Fruit fly (Drosophila melanogaster) S2 (cell line): ENCODE results near the gene bou.

Source experiments
- CG8478 ChIP-seq: fragments of >200 bp; optimal IDR thresholded peaks from 2 replicates; lab custom pipeline; 2018
- CTCF ChIP-seq, 2 experiments: fragments of >200 bp; optimal IDR thresholded peaks; 2 replicates each; lab custom pipeline; 2018

bou gene

DNA sequence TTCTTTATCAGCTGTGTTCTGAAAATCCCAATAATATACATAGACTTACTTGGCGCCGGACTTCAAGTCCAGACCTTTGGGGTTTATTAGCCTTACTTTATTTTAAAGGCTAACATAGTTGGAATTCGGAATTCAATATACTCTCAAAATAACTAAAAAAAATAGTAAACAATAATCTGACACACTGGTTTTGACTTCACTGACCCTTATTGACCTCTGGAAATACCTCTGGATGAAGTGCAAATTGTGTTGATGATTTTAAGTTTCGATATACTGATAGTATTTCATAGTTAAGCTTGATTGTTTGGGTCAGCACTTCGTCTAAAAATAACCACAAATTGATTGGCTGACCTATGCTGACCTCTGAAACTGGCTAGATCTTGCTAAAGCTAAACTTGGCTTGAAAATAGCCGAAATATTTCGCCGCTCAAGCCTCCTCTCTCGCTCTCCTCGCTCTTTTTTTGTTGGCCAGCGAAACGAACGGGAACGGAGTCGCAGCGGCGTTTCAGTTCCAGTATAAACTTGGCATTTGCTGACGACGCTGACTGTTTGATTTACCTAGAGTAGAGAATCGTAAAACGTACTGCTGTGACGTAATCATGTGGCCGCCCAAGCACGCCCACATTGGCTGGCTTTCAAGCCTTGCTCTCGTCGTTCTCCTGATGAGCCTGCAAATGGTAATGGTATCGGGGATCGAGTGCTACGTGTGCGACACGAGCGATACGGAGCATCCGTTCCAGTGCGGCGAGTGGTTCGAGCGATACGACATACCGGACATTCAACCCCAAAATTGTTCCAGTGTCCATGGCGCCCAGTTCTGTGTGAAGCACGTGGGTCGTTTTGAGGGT, at the start of gene bou:
bou (plus strand) TSS at position 507 of the 848 bp plus-strand sequence.
- no peak for TF ChIP-seq CG8478 (lab: Kevin White, UChicago)
- no peak for TF ChIP-seq CTCF (optimal IDR thresholded peaks at IDR 0.05; lab: Kevin White, UChicago)

DNA sequence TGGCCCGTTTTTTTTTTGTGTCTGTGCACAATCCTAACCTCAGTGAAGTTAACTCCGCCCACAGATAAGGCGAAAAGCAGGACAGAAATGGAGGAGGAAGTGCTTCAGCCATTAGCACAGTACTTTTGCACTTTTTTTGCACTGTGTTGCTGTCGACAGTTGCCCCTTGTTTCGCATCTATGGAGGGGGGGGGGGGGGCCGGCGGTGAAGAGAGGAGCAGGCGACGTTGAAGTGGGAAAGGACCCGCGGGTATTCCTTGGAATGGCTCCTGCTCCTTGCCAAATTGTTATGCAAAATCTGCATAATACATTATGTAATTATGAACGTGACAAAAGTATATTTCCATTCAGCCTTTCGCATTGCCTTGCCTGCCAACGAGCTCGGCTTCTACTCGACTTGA, 49.4 kb upstream of the bou start:
- TF ChIP-seq CG8478 (lab: Kevin White, UChicago) (no peak), CTCF (optimal IDR thresholded peaks at IDR 0.05; lab: Kevin White, UChicago) (no peak)

DNA sequence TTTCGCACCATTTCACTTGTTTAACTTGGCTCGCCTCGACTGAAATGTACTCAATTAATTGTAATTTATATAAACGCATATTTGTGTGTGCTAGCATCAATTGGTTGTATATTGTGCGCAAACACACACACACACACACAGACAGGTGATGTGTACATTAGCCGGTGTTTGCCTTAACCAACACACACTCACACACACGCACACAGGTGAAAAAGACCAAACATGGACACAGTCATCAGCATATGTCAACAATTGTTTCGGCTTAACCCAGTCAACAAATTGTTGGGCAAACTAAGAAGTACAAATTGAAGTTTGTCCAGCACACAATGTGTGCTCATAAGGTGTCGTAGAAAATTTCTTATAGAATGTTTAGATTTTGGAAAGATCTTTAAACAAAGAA, 48.9 kb upstream of the bou start:
- TF ChIP-seq CTCF (optimal IDR thresholded peaks at IDR 0.05; lab: Kevin White, UChicago) (no peak), CG8478 (lab: Kevin White, UChicago) (no peak)

DNA sequence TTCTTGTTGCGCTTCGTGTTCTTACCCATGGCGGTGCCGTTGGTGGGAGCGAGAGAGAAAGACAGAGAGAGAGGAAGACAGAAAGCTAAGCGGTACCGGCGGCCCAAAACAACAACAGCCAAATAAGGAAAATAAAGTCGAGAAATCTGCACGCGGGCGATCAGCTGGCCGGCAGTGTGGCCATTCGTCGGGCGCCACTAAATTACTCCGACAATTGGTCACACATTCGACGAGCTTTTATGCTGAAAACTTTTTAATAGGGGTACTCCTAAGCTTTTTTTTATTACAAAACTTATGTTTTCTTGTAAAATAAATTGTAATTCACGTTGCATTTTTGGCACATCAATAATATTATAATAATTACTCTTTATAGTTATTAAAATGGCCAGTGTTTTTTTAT, 17.7 kb upstream of the bou start, which contains the start of gene Setd3:
Setd3 (minus strand) TSS at position 187 of the 400 bp plus-strand sequence.
- TF ChIP-seq CTCF (optimal IDR thresholded peaks at IDR 0.05; lab: Kevin White, UChicago) (no peak), CG8478 (lab: Kevin White, UChicago) (no peak)

DNA sequence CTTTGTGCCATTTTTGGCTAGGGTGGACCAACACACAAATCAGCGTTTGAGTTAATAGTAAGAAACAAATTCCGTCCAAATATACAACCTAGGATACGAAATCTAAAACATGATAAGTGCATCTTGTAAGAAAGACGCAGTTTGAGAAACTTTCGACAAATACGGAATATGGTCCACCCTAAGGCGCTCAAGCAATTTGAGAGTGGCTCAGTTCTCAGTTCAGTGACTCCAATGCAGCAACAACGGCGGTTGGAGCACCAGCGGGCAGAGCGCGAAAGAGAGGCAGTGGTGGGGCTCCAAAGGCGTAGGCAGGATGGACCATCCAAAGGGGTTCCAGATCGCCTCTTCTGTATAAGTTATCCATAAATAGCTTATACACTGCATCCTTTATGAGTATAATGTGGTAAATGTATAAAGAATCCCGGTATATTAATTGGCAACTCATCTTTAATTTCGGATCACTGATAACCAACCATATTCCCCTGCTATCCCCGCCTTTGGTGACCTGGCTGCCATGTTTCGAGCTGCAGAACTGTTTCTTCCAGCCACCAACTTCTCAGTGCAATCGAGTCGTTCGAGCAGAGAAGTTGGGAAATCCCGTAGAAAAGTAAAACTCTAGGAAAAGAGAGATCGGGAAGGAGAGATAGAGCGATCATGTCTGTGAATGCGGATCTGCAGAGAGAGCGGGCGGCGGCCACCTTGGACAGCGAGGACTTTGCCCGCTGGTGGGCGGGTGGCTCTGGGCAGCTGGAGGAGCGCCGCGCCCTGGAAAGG, 16.7 kb upstream of the bou start, which contains the start of gene CG4586:
CG4586 (plus strand) TSS at position 555 of the 774 bp plus-strand sequence.
- no peak for TF ChIP-seq CG8478 (lab: Kevin White, UChicago)
- no peak for TF ChIP-seq CTCF (optimal IDR thresholded peaks at IDR 0.05; lab: Kevin White, UChicago)

DNA sequence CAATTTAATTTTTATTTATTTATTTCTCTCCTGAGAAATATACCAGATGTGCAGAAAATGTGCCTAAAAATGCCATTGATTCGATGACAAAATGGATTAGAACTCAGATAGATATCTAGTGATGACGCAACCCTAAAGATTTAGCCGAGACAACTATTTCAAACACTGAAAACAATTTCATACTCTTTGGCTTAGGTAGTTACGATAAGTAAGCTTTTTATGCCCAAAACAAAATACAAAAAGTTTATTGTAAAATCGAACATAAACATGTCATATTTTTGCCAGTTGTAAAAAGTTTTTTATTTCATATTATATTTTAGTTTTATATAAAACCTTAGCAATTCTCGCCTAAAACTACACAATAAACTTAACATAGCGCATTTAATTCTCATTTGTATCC, 12.9 kb upstream of the bou start, which contains the start of gene CG3040:
CG3040 (minus strand) TSS at position 54 of the 400 bp plus-strand sequence.
- TF ChIP-seq CG8478 (lab: Kevin White, UChicago) (no peak), CTCF (optimal IDR thresholded peaks at IDR 0.05; lab: Kevin White, UChicago) (peak in 1 of 2 experiments; percentile 37)

DNA sequence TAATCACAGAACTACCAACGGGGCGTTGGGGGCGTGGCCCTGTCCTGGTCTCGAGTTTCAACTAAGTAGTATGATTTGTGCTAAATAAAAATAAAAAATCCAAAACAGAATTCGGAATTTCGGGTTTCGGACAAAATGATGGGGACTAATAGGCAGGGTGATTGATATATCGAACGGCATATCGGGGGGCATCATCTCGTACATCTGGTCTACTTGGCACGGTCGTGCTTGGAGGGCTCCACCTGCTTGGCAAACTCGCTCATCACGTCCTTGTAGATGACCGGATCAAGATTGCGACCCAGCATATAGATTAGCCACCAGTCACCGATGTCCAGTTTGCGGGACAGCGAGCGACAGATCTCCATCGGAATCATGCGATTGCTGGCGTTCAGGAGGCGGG, 12.1 kb upstream of the bou start:
- TF ChIP-seq CG8478 (lab: Kevin White, UChicago) (no peak), CTCF (optimal IDR thresholded peaks at IDR 0.05; lab: Kevin White, UChicago) (no peak)

DNA sequence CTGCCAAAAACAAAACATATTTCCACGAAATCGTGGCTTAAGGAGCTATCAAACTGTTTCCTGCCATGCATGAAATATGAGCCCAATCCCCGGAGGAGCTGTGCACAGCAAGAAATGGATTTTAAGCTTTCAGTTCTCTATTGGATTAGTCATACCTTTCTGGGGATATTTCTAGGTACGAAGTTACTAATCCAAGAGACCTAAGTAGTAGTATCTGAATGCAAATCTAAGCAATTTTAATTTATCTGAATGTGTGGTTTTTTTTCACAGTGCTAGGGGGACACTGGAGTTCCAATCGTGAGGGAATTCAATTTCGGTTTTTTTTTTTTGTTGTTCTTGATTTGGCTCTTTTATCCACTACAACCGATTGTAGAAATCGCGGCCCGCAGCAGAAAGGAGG, 9.9 kb upstream of the bou start:
- TF ChIP-seq CTCF (optimal IDR thresholded peaks at IDR 0.05; lab: Kevin White, UChicago), result no peak
- no peak for TF ChIP-seq CG8478 (lab: Kevin White, UChicago)

DNA sequence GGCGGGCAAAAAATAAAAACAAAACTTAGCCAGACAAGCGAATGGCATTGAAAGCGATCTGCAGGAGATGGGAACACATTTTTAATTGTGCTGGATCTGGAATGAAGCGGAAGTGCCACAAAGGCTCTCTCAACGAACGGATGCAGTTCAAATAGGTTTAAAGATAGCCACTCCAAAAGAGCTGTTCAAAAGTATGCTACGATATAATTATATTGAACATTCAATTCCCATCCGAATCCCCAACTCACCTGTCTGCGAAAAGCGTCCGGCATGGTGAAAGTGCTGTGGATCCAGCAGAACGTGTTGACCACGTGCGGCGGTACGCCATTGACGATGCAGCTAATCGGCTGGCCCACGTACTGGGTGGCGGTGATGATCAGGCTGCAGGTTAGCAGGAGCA, 9.4 kb upstream of the bou start:
- TF ChIP-seq CTCF (optimal IDR thresholded peaks at IDR 0.05; lab: Kevin White, UChicago) (no peak), CG8478 (lab: Kevin White, UChicago) (no peak)

DNA sequence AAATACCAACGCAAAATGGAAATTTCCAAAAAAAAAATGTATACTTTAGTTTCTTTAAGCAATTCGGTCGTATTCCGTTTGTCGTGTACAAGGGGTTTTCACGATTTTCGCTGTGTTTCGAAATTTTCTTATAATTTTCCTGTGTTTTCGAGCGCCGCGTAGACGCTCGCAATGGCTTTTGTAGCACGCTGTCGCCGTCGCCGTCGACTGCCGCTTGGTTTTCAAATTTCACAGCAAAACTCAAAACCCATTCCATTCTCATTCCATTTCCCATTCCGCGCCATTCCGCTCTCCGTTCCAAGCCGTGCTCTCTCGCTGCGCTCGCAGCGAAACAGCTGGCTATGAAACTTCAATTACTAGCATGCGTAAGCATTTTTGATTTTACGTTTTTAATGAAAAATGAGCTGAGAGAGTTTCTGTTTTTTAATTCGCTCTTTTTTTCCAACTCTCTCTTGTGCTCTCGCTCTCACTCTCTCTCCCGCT, 4.8 kb upstream of the bou start:
- TF ChIP-seq CG8478 (lab: Kevin White, UChicago), result no peak
- TF ChIP-seq CTCF (optimal IDR thresholded peaks at IDR 0.05; lab: Kevin White, UChicago), result no peak

DNA sequence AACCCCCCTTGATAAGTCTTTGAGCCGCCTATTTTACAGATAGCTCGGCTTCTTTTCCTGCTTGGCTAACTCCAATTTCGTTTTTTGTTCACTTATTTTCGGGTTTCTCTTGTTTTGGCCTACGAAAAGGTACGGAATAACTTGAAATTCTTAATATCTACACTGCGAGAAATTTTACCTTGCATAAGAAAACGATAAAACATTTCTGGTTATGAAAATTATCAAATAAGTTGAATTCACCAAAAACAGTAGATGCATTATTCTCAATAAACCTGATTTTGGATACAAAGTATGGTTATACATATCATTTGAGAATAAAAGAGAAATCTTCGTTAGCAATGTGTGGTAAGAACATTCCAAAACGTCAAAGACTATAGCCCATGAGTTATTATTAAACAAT, 4.2 kb upstream of the bou start:
- TF ChIP-seq CG8478 (lab: Kevin White, UChicago) (no peak), CTCF (optimal IDR thresholded peaks at IDR 0.05; lab: Kevin White, UChicago) (no peak)

DNA sequence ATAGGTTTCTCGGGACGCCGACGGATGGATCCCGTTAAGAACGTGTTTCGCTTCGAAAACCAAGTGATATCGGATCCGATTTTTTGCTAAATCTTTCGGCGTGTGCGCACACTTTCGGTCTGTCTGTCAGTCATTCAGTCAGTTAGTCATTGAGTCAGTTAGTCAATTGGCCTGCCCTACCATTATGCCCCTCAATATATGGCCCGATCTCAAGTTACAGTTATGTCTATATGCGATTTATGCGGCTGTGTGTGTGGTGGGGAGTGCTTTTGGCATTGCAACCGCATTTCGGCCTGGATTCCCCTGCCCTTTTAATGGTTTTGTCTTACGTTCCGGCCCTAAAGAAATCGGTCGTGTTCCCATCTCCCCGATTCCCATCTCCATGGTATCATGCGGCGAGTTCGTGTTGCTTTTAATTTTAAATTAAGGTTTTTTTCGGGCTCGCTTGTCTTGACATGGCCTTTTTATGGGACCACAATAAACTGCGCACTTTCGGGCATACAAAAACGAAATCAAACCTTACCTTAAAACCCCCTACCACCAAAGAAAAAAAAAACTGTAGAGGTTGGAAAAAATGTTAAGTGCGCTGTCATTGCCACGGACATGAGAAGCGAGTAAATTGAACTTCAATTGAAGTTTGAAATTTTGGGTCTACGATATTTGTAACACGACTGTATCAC, 3.4 kb upstream of the bou start:
- TF ChIP-seq CTCF (optimal IDR thresholded peaks at IDR 0.05; lab: Kevin White, UChicago) (no peak), CG8478 (lab: Kevin White, UChicago) (no peak)

DNA sequence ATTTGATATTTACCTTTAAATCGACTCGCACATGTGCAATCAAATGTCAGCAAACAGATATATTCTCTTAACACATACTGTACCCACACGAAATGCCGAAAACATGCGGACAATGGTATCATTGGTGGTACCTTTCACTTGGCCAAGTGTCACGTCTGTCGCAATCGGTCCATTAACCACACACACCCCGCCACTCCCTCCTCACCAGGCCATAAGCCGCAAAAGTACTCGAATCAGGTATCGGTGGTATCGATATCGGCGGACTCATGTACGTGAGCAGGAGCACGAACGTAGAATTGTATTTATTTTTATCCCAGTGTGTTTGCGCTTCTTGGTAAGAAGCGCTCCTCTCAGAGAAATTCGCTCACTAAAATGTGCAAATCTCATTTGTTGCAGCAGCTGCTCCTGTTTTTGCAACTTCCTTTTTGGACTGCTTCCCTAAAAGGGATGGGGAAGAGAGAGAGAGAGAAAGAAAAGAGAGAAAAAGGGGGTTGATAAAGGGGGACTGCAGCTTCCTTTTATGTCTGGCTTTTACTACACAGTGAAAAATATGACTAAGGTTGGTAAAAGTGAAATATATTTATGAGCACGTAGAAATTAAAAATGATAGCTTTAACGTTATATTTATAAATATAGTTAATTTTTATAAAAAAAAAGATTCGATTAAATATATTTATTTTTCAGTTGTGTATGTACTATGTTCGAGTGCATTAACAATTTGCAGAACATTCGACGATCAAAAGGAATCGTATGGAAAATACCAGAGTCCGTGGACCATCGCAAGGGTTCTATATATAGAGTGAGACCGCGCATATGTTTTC, 2.6 kb upstream of the bou start:
- no peak for TF ChIP-seq CTCF (optimal IDR thresholded peaks at IDR 0.05; lab: Kevin White, UChicago)
- TF ChIP-seq CG8478 (lab: Kevin White, UChicago), result no peak
